Fruit fly (Drosophila melanogaster) whole organism, embryonic: Measurements from ENCODE around the gene barr.

ENCODE experiments used
- Abd-B ChIP-seq: fragments of 200-800 bp; sonication (Bioruptor generic); optimal IDR thresholded peaks from 2 replicates; lab custom pipeline; 2018; ENCODE audit warnings: missing biosample characterization, mild to moderate bottlenecking, missing genetic modification characterization, moderate library complexity
- Asciz ChIP-seq: fragments of 200-800 bp; sonication (Bioruptor generic); optimal IDR thresholded peaks from 2 replicates; lab custom pipeline; 2017; ENCODE audit warnings: missing biosample characterization, mild to moderate bottlenecking, missing genetic modification characterization, missing genetic modification reagents
- B-H1 ChIP-seq: fragments of 200-800 bp; sonication (Bioruptor generic); IDR thresholded peaks from 3 replicates; pipeline ENCODE4 v1.3.6; 2022; ENCODE audit warnings: missing biosample characterization, missing genetic modification characterization
- B-H2 ChIP-seq: fragments of 200-800 bp; sonication (Bioruptor generic); optimal IDR thresholded peaks from 2 replicates; lab custom pipeline; 2018; ENCODE audit warnings: missing biosample characterization, mild to moderate bottlenecking, missing genetic modification characterization
- Blimp-1 ChIP-seq: fragments of 200-800 bp; sonication (Bioruptor generic); optimal IDR thresholded peaks from 3 replicates; lab custom pipeline; 2018; ENCODE audit warnings: missing biosample characterization, missing genetic modification characterization, mild to moderate bottlenecking, moderate library complexity, missing genetic modification reagents
- C15 ChIP-seq: fragments of 200-800 bp; sonication (Bioruptor generic); IDR thresholded peaks from 3 replicates; pipeline ENCODE4 v1.3.6; 2022; ENCODE audit warnings: missing biosample characterization, missing genetic modification characterization
- CG10209 ChIP-seq: fragments of 200-800 bp; sonication (Bioruptor generic); optimal IDR thresholded peaks from 3 replicates; lab custom pipeline; 2017; ENCODE audit warnings: missing biosample characterization, mild to moderate bottlenecking, missing genetic modification characterization, missing genetic modification reagents
- CG10267 ChIP-seq: fragments of 200-800 bp; sonication (Bioruptor generic); optimal IDR thresholded peaks from 2 replicates; lab custom pipeline; 2018; ENCODE audit warnings: missing biosample characterization, mild to moderate bottlenecking, missing genetic modification characterization, moderate library complexity
- CG10462 ChIP-seq: fragments of 200-800 bp; sonication (Bioruptor generic); optimal IDR thresholded peaks from 2 replicates; lab custom pipeline; 2016; ENCODE audit warnings: missing biosample characterization, missing genetic modification characterization
- CG10959 ChIP-seq: fragments of 200-800 bp; sonication (Bioruptor generic); IDR thresholded peaks from 2 replicates; pipeline ENCODE4 v1.3.6; 2022; ENCODE audit warnings: missing biosample characterization, missing genetic modification characterization
- CG12219 ChIP-seq: fragments of 200-800 bp; sonication (Bioruptor generic); optimal IDR thresholded peaks from 3 replicates; lab custom pipeline; 2018; ENCODE audit warnings: missing biosample characterization, mild to moderate bottlenecking, missing genetic modification characterization
- CG14014 ChIP-seq: fragments of 200-800 bp; sonication (Bioruptor generic); IDR thresholded peaks from 2 replicates; pipeline ENCODE4 v1.3.6; 2022; ENCODE audit warnings: missing biosample characterization, missing genetic modification characterization
- CG16815 ChIP-seq: fragments of 200-800 bp; sonication (Bioruptor generic); optimal IDR thresholded peaks from 3 replicates; lab custom pipeline; 2017; ENCODE audit warnings: missing biosample characterization, mild to moderate bottlenecking, missing genetic modification characterization
- CG17328 ChIP-seq: fragments of 200-800 bp; sonication (Bioruptor generic); IDR thresholded peaks from 2 replicates; pipeline ENCODE4 v1.3.6; 2022; ENCODE audit warnings: missing biosample characterization, missing genetic modification characterization
- CG17612 ChIP-seq: fragments of 200-800 bp; sonication (Bioruptor generic); IDR thresholded peaks from 2 replicates; pipeline ENCODE4 v1.3.6; 2022; ENCODE audit warnings: missing biosample characterization, missing genetic modification characterization
- CG2712 ChIP-seq: fragments of 200-800 bp; optimal IDR thresholded peaks from 3 replicates; lab custom pipeline; 2019; ENCODE audit warnings: missing biosample characterization, mild to moderate bottlenecking, missing genetic modification characterization, moderate library complexity
- CG31365 ChIP-seq: fragments of 200-800 bp; sonication (Bioruptor generic); optimal IDR thresholded peaks from 2 replicates; lab custom pipeline; 2018; ENCODE audit warnings: missing biosample characterization, mild to moderate bottlenecking, missing genetic modification characterization
- CG32767 ChIP-seq: fragments of 200-800 bp; sonication (Bioruptor generic); IDR thresholded peaks from 2 replicates; pipeline ENCODE4 v1.3.6; 2022; ENCODE audit warnings: missing biosample characterization, missing genetic modification characterization
- CG7271 ChIP-seq: fragments of 200-800 bp; sonication (Bioruptor generic); optimal IDR thresholded peaks from 2 replicates; lab custom pipeline; 2018; ENCODE audit warnings: missing biosample characterization, mild to moderate bottlenecking, missing genetic modification characterization, moderate library complexity
- CG9609 ChIP-seq: fragments of 200-800 bp; sonication (Bioruptor generic); optimal IDR thresholded peaks from 3 replicates; lab custom pipeline; 2016; ENCODE audit warnings: missing biosample characterization, missing genetic modification characterization
- CG9817 ChIP-seq: fragments of 200-800 bp; sonication (Bioruptor generic); optimal IDR thresholded peaks from 2 replicates; lab custom pipeline; 2018; ENCODE audit warnings: missing biosample characterization, mild to moderate bottlenecking, missing genetic modification characterization, moderate library complexity
- Chrac-16 ChIP-seq: fragments of 200-800 bp; sonication (Bioruptor generic); optimal IDR thresholded peaks from 3 replicates; lab custom pipeline; 2016; ENCODE audit warnings: missing biosample characterization, missing genetic modification characterization
- CoRest ChIP-seq: fragments of 200-800 bp; sonication (Bioruptor generic); optimal IDR thresholded peaks from 3 replicates; lab custom pipeline; 2018; ENCODE audit warnings: missing biosample characterization, mild to moderate bottlenecking, missing genetic modification characterization, moderate library complexity
- D ChIP-seq, 2 experiments: fragments of 200-800 bp in 1 of 2; fragments of >200 bp in 1 of 2; sonication (Bioruptor generic) in 1 of 2; optimal IDR thresholded peaks; 2 replicates in 1 of 2; 3 replicates in 1 of 2; lab custom pipeline; 2017; ENCODE audit warnings: mild to moderate bottlenecking in 1 of 2, missing biosample characterization in 1 of 2, missing genetic modification characterization in 1 of 2, missing genetic modification reagents in 1 of 2
- HLH3B ChIP-seq: fragments of 200-800 bp; sonication (Bioruptor generic); IDR thresholded peaks from 2 replicates; pipeline ENCODE4 v1.3.6; 2022; ENCODE audit warnings: missing biosample characterization, missing genetic modification characterization
- HLH54F ChIP-seq: fragments of 200-800 bp; sonication (Bioruptor generic); optimal IDR thresholded peaks from 3 replicates; lab custom pipeline; 2016; ENCODE audit warnings: missing biosample characterization, missing genetic modification characterization
- HmgD ChIP-seq: fragments of 200-800 bp; sonication (Bioruptor generic); optimal IDR thresholded peaks from 3 replicates; lab custom pipeline; 2016; ENCODE audit warnings: missing biosample characterization, missing genetic modification characterization
- Kr ChIP-seq: fragments of 200-800 bp; sonication (Bioruptor generic); optimal IDR thresholded peaks from 2 replicates; lab custom pipeline; 2017; ENCODE audit warnings: missing biosample characterization, mild to moderate bottlenecking, missing genetic modification characterization
- Scr ChIP-seq: fragments of 200-800 bp; sonication (Bioruptor generic); IDR thresholded peaks from 2 replicates; pipeline ENCODE4 v1.3.6; 2022; ENCODE audit warnings: missing biosample characterization, missing genetic modification characterization; ENCODE audit not compliant: partially characterized antibody
- bsh ChIP-seq, 2 experiments: fragments of 200-800 bp; sonication (Bioruptor generic); optimal IDR thresholded peaks; 2 replicates each; lab custom pipeline; 2017 to 2018; ENCODE audit warnings: mild to moderate bottlenecking in 2 of 2, missing biosample characterization in 2 of 2, missing genetic modification characterization in 2 of 2, moderate library complexity in 1 of 2
- croc ChIP-seq: fragments of 200-800 bp; sonication (Bioruptor generic); conservative IDR thresholded peaks from 3 replicates; pipeline ENCODE4 v1.3.6; 2022; ENCODE audit warnings: missing biosample characterization, missing genetic modification characterization
- dan ChIP-seq: fragments of 200-800 bp; sonication (Bioruptor generic); IDR thresholded peaks from 2 replicates; pipeline ENCODE4 v1.3.6; 2022; ENCODE audit warnings: missing biosample characterization, missing genetic modification characterization
- esg ChIP-seq: fragments of 200-800 bp; sonication (Bioruptor generic); conservative IDR thresholded peaks from 2 replicates; pipeline ENCODE4 v1.3.6; 2022; ENCODE audit warnings: missing biosample characterization, missing genetic modification characterization
- gcm ChIP-seq: fragments of 200-800 bp; sonication (Bioruptor generic); optimal IDR thresholded peaks from 2 replicates; lab custom pipeline; 2019; ENCODE audit warnings: missing biosample characterization, mild to moderate bottlenecking, missing genetic modification characterization, moderate library complexity
- h ChIP-seq: fragments of >200 bp; optimal IDR thresholded peaks from 2 replicates; lab custom pipeline; 2017
- inv ChIP-seq: fragments of 200-800 bp; sonication (Bioruptor generic); IDR thresholded peaks from 2 replicates; pipeline ENCODE4 v1.3.6; 2022; ENCODE audit warnings: missing biosample characterization, missing genetic modification characterization; ENCODE audit not compliant: partially characterized antibody
- lmd ChIP-seq: fragments of 200-800 bp; sonication (Bioruptor generic); IDR thresholded peaks from 2 replicates; pipeline ENCODE4 v1.3.6; 2022; ENCODE audit warnings: missing biosample characterization, missing genetic modification characterization
- luna ChIP-seq: fragments of 200-800 bp; sonication (Bioruptor generic); optimal IDR thresholded peaks from 2 replicates; lab custom pipeline; 2016; ENCODE audit warnings: missing biosample characterization, missing genetic modification characterization
- nau ChIP-seq: fragments of 200-800 bp; sonication (Bioruptor generic); optimal IDR thresholded peaks from 3 replicates; lab custom pipeline; 2017; ENCODE audit warnings: missing biosample characterization, mild to moderate bottlenecking, missing genetic modification characterization, missing genetic modification reagents
- oc ChIP-seq: fragments of 200-800 bp; sonication (Bioruptor generic); optimal IDR thresholded peaks from 2 replicates; lab custom pipeline; 2018; ENCODE audit warnings: missing biosample characterization, mild to moderate bottlenecking, missing genetic modification characterization, moderate library complexity
- odd ChIP-seq: fragments of 200-800 bp; sonication (Bioruptor generic); optimal IDR thresholded peaks from 2 replicates; lab custom pipeline; 2017; ENCODE audit warnings: missing biosample characterization, mild to moderate bottlenecking, missing genetic modification characterization
- pb ChIP-seq: fragments of 200-800 bp; sonication (Bioruptor generic); optimal IDR thresholded peaks from 3 replicates; lab custom pipeline; 2016; ENCODE audit warnings: missing biosample characterization, missing genetic modification characterization
- psq ChIP-seq: fragments of 200-800 bp; sonication (Bioruptor generic); optimal IDR thresholded peaks from 2 replicates; lab custom pipeline; 2017; ENCODE audit warnings: missing biosample characterization, missing genetic modification characterization
- pzg ChIP-seq: fragments of 200-800 bp; sonication (Bioruptor generic); optimal IDR thresholded peaks from 3 replicates; lab custom pipeline; 2018; ENCODE audit warnings: missing biosample characterization, mild to moderate bottlenecking, missing genetic modification characterization, moderate library complexity
- repo ChIP-seq: fragments of 200-800 bp; sonication (Bioruptor generic); optimal IDR thresholded peaks from 2 replicates; lab custom pipeline; 2016; ENCODE audit warnings: missing biosample characterization, missing genetic modification characterization
- slp2 ChIP-seq: fragments of 200-800 bp; sonication (Bioruptor generic); optimal IDR thresholded peaks from 2 replicates; lab custom pipeline; 2016; ENCODE audit warnings: missing biosample characterization, missing genetic modification characterization
- ttk ChIP-seq: fragments of 200-800 bp; sonication (Bioruptor generic); IDR thresholded peaks from 2 replicates; pipeline ENCODE4 v2.1.2; 2022; ENCODE audit warnings: missing biosample characterization, missing genetic modification characterization
- tup ChIP-seq: fragments of 200-800 bp; sonication (Bioruptor generic); optimal IDR thresholded peaks from 2 replicates; lab custom pipeline; 2016; ENCODE audit warnings: missing biosample characterization, mild to moderate bottlenecking, missing genetic modification characterization, moderate library complexity
- zfh2 ChIP-seq: fragments of 200-800 bp; sonication (Bioruptor generic); optimal IDR thresholded peaks from 2 replicates; lab custom pipeline; 2016; ENCODE audit warnings: missing biosample characterization, missing genetic modification characterization

barr gene

DNA sequence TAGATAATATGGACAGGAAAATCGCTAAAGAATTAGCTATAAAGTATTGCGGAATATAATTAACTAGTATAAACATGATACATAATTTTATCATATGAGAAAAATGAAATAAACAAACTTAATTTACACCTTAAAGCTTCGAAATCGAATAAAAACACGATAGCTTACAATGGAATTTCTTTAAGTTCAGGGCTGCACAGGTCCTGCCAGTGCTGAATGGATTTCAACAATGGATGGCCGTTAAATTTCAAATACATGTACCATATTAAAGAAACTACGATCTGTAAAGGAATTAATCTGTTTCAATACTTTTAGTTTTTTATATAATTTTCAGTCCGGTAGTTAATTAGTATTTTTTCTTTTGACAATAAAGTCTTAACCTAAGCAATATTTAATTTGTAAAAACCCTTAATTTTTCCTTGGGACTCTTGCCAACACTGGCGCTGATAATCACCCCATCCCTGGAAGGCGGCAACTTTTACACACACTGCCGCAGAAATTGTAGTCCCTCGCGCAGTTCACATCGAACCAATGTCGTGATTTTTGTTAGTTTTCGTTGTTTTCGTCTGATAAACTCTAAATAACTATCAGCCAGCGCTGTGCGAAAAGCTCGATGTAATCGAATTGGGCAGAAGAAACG lies at the start of gene barr, which contains the start of gene lok (continued):
- no peak for TF ChIP-seq inv (GFP tag; lab: Robert Waterston, UW)
- TF ChIP-seq CG9817 (tag; lab: Kevin White, UChicago) = peak; percentile 65
- TF ChIP-seq CG10267 (tag; lab: Kevin White, UChicago) = peak; percentile 96
- no peak for TF ChIP-seq odd (GFP tag; lab: Kevin White, UChicago)
- no peak for TF ChIP-seq HmgD (GFP tag; lab: Kevin White, UChicago)
- TF ChIP-seq slp2 (GFP tag; lab: Kevin White, UChicago) = peak; percentile 14
- TF ChIP-seq D (optimal IDR thresholded peaks at IDR 0.05; lab: Kevin White, UChicago) = no peak
- TF ChIP-seq D (GFP tag; optimal IDR thresholded peaks at IDR 0.05; lab: Kevin White, UChicago) = peak; percentile 53
- TF ChIP-seq Blimp-1 (GFP tag; lab: Kevin White, UChicago) = no peak
- peak; percentile 28; the same call in 2 of the 3 replicates for TF ChIP-seq croc
- TF ChIP-seq lmd (GFP tag; lab: Robert Waterston, UW) = peak; percentile 46
- TF ChIP-seq CG10959 (GFP tag; lab: Robert Waterston, UW) = no peak
- peak; percentile 61 for TF ChIP-seq CG16815 (GFP tag; lab: Kevin White, UChicago)
- TF ChIP-seq CG14014 (GFP tag; lab: Robert Waterston, UW) = 0 out of 2 replicates have a peak, but pooled peaks have one; percentile 7
- TF ChIP-seq C15 (GFP tag; lab: Robert Waterston, UW) = no peak
- TF ChIP-seq CG9609 (GFP tag; lab: Kevin White, UChicago) = peak; percentile 30
- no peak for TF ChIP-seq Asciz (GFP tag; lab: Kevin White, UChicago)
- TF ChIP-seq zfh2 = peak; percentile 67
- TF ChIP-seq pb (GFP tag; lab: Kevin White, UChicago) = no peak
- TF ChIP-seq ttk (GFP tag; lab: Robert Waterston, UW) = no peak
- no peak for TF ChIP-seq CG7271 (tag; lab: Kevin White, UChicago)
- peak; percentile 44 for TF ChIP-seq psq (GFP tag; lab: Kevin White, UChicago)
- TF ChIP-seq B-H2 (GFP tag; lab: Kevin White, UChicago) = no peak
- TF ChIP-seq Chrac-16 (GFP tag; lab: Kevin White, UChicago) = peak; percentile 56
- peak; percentile 41 for TF ChIP-seq CG10462 (GFP tag; lab: Kevin White, UChicago)
- TF ChIP-seq Abd-B = peak; percentile 71
- peak; percentile 83 for TF ChIP-seq CoRest (tag; lab: Kevin White, UChicago)
- no peak for TF ChIP-seq CG31365 (tag; lab: Kevin White, UChicago)
- TF ChIP-seq CG32767 (GFP tag; lab: Robert Waterston, UW) = no peak
- TF ChIP-seq bsh (GFP tag; optimal IDR thresholded peaks at IDR 0.05; lab: Kevin White, UChicago) = peak in 1 of 2 experiments; percentile 4
- no peak for TF ChIP-seq B-H1 (GFP tag; lab: Robert Waterston, UW)
- no peak for TF ChIP-seq h (lab: Kevin White, UChicago)
- no peak for TF ChIP-seq CG17328 (GFP tag; lab: Robert Waterston, UW)
- TF ChIP-seq luna (GFP tag; lab: Kevin White, UChicago) = no peak
- no peak for TF ChIP-seq CG10209
- TF ChIP-seq tup = no peak
- no peak for TF ChIP-seq gcm (GFP tag; lab: Kevin White, UChicago)
- 0 out of 2 replicates have a peak, but pooled peaks have one; percentile 8 for TF ChIP-seq Scr (GFP tag; lab: Robert Waterston, UW)
- no peak for TF ChIP-seq CG17612
- no peak for TF ChIP-seq repo (GFP tag; lab: Kevin White, UChicago)
- no peak for TF ChIP-seq CG12219
- TF ChIP-seq HLH3B (GFP tag; lab: Robert Waterston, UW) = no peak
- peak; percentile 19 for TF ChIP-seq pzg (GFP tag; lab: Kevin White, UChicago)
- 0 out of 2 replicates have a peak, but pooled peaks have one; percentile 17 for TF ChIP-seq esg (GFP tag; lab: Robert Waterston, UW)
- TF ChIP-seq nau = no peak
- TF ChIP-seq HLH54F (GFP tag; lab: Kevin White, UChicago) = peak; percentile 63
- TF ChIP-seq CG2712 (tag; lab: Kevin White, UChicago) = peak; percentile 60
- TF ChIP-seq oc (tag; lab: Kevin White, UChicago) = no peak
- TF ChIP-seq Kr (GFP tag; lab: Kevin White, UChicago) = no peak
- no peak for TF ChIP-seq dan
